Worm (Caenorhabditis elegans) whole organism, L1 larva: Measurements from ENCODE around the gene K01A6.5.

Experiments
- blmp-1 ChIP-seq: fragments of 150-350 bp; optimal IDR thresholded peaks from 2 replicates; lab custom pipeline; 2014; ENCODE audit warnings: missing biosample characterization, missing genetic modification characterization
- ceh-90 ChIP-seq: sonication (generic microtip); optimal IDR thresholded peaks from 2 replicates; lab custom pipeline; 2016; ENCODE audit warnings: missing genetic modification characterization, missing compliant biosample characterization
- ces-1 ChIP-seq: fragments of 150-350 bp; optimal IDR thresholded peaks from 2 replicates; lab custom pipeline; 2014; ENCODE audit warnings: missing biosample characterization, missing genetic modification reagents, missing genetic modification characterization
- dpl-1 ChIP-seq, 3 experiments: fragments of 150-350 bp in 2 of 3; sonication (generic microtip) in 1 of 3; optimal IDR thresholded peaks; 2 replicates each; lab custom pipeline; 2014 to 2017; ENCODE audit warnings: missing biosample characterization in 3 of 3, missing genetic modification characterization in 3 of 3, missing genetic modification reagents in 3 of 3
- egl-27 ChIP-seq, 2 experiments: fragments of 150-350 bp in 1 of 2; sonication (generic microtip); optimal IDR thresholded peaks; 3 replicates each; lab custom pipeline; 2017 to 2018; ENCODE audit warnings: missing biosample characterization in 2 of 2, missing genetic modification characterization in 2 of 2, missing genetic modification reagents in 2 of 2
- nhr-11 ChIP-seq: fragments of 150-350 bp; optimal IDR thresholded peaks from 2 replicates; lab custom pipeline; 2014; ENCODE audit warnings: missing biosample characterization, missing genetic modification characterization
- nhr-237 ChIP-seq: fragments of 150-350 bp; optimal IDR thresholded peaks from 2 replicates; lab custom pipeline; 2014; ENCODE audit warnings: missing biosample characterization, missing genetic modification characterization
- nhr-85 ChIP-seq: sonication (generic microtip); peaks from one replicate; lab custom pipeline; 2016; ENCODE audit warnings: missing genetic modification characterization, inconsistent platforms, missing compliant biosample characterization

DNA sequence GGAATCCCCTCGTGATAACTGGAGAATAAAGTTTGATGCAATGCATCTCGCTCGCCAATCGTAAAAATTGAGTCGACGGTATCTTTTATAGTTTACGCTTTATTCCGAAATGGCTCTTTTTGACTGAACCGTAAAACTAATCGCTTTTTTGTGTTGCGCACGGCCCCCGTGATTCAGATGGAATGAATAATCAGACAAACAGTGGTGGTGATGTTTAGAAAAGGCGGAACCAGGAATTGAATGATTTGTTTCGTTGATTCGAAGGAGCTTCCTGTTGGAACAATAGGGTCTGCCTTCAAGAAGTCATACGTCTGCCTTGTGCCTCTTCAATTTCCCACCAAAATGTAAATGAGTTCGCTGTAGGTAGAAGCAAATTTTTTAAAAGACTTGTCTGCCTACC, 11.8 kb downstream of the K01A6.5 start, which contains the start of gene scl-18:
- TF ChIP-seq egl-27 (tag; optimal IDR thresholded peaks at IDR 0.05; lab: Kevin White, UChicago) (no peak), ces-1 (GFP tag; lab: Kevin White, UChicago) (no peak), nhr-85 (tag; lab: Kevin White, UChicago) (no peak), nhr-237 (tag; lab: Kevin White, UChicago) (no peak), nhr-11 (tag; lab: Kevin White, UChicago) (no peak), dpl-1 (GFP tag; optimal IDR thresholded peaks at IDR 0.05; lab: Kevin White, UChicago) (no peak), ceh-90 (tag; lab: Kevin White, UChicago) (no peak), blmp-1 (tag; lab: Kevin White, UChicago) (no peak)
